Fruit fly (Drosophila melanogaster) whole organism, prepupa: ENCODE results near the gene CG9727.

Source experiments
- Blimp-1 ChIP-seq: fragments of 200-800 bp; sonication (Bioruptor generic); optimal IDR thresholded peaks from 3 replicates; lab custom pipeline; 2017; ENCODE audit warnings: missing biosample characterization, missing genetic modification characterization, mild to moderate bottlenecking, moderate library complexity, missing genetic modification reagents
- CG10631 ChIP-seq: fragments of 200-800 bp; sonication (Bioruptor generic); optimal IDR thresholded peaks from 2 replicates; lab custom pipeline; 2016; ENCODE audit warnings: missing biosample characterization, missing genetic modification characterization
- CG10669 ChIP-seq: fragments of 200-800 bp; sonication (Bioruptor generic); optimal IDR thresholded peaks from 3 replicates; lab custom pipeline; 2018; ENCODE audit warnings: missing biosample characterization, mild to moderate bottlenecking, missing genetic modification characterization, moderate library complexity
- CG11294 ChIP-seq: fragments of 200-800 bp; sonication (Bioruptor generic); IDR thresholded peaks from 2 replicates; pipeline ENCODE4 v1.3.6; 2022; ENCODE audit warnings: missing biosample characterization, missing genetic modification characterization
- CG11762 ChIP-seq: fragments of 200-800 bp; sonication (Bioruptor generic); optimal IDR thresholded peaks from 3 replicates; lab custom pipeline; 2016; ENCODE audit warnings: missing biosample characterization, missing genetic modification characterization; ENCODE audit not compliant: insufficient read depth
- CG11902 ChIP-seq: fragments of 200-800 bp; sonication (Bioruptor generic); optimal IDR thresholded peaks from 3 replicates; lab custom pipeline; 2016; ENCODE audit warnings: missing biosample characterization, missing genetic modification characterization
- CG15336 ChIP-seq: fragments of 200-800 bp; sonication (Bioruptor generic); IDR thresholded peaks from 2 replicates; pipeline ENCODE4 v1.3.6; 2022; ENCODE audit warnings: missing biosample characterization, missing genetic modification characterization
- CG16779 ChIP-seq: fragments of 200-800 bp; sonication (Bioruptor generic); optimal IDR thresholded peaks from 3 replicates; lab custom pipeline; 2017; ENCODE audit warnings: missing biosample characterization, mild to moderate bottlenecking, missing genetic modification characterization
- CG3032 ChIP-seq: fragments of 200-800 bp; optimal IDR thresholded peaks from 2 replicates; lab custom pipeline; 2019; ENCODE audit warnings: missing biosample characterization, mild to moderate bottlenecking, missing genetic modification characterization, moderate library complexity
- CG32006 ChIP-seq: fragments of 200-800 bp; sonication (Bioruptor generic); optimal IDR thresholded peaks from 3 replicates; lab custom pipeline; 2017; ENCODE audit warnings: missing biosample characterization, mild to moderate bottlenecking, missing genetic modification characterization
- CG3919 ChIP-seq: fragments of 200-800 bp; sonication (Bioruptor generic); optimal IDR thresholded peaks from 3 replicates; lab custom pipeline; 2016; ENCODE audit warnings: missing biosample characterization, missing genetic modification characterization
- CG6163 ChIP-seq: fragments of 200-800 bp; sonication (Bioruptor generic); IDR thresholded peaks from 3 replicates; pipeline ENCODE4 v1.3.6; 2022; ENCODE audit warnings: missing biosample characterization, missing genetic modification characterization
- CG6276 ChIP-seq: fragments of 200-800 bp; sonication (Bioruptor generic); optimal IDR thresholded peaks from 2 replicates; lab custom pipeline; 2017; ENCODE audit warnings: missing biosample characterization, mild to moderate bottlenecking, missing genetic modification characterization
- CG6792 ChIP-seq: fragments of 200-800 bp; sonication (Bioruptor generic); optimal IDR thresholded peaks from 3 replicates; lab custom pipeline; 2016; ENCODE audit warnings: missing biosample characterization, missing genetic modification characterization
- CG6808 ChIP-seq: fragments of 200-800 bp; sonication (Bioruptor generic); optimal IDR thresholded peaks from 3 replicates; lab custom pipeline; 2017; ENCODE audit warnings: missing biosample characterization, missing genetic modification characterization, mild to moderate bottlenecking, moderate library complexity, missing genetic modification reagents
- CG6854 ChIP-seq: fragments of 200-800 bp; sonication (Bioruptor generic); optimal IDR thresholded peaks from 2 replicates; lab custom pipeline; 2017; ENCODE audit warnings: missing biosample characterization, mild to moderate bottlenecking, missing genetic modification characterization
- CG7368 ChIP-seq: fragments of 200-800 bp; sonication (Bioruptor generic); optimal IDR thresholded peaks from 3 replicates; lab custom pipeline; 2016; ENCODE audit warnings: missing biosample characterization, missing genetic modification characterization
- CG8119 ChIP-seq: fragments of 200-800 bp; sonication (Bioruptor generic); IDR thresholded peaks from 3 replicates; pipeline ENCODE4 v1.3.6; 2022; ENCODE audit warnings: missing biosample characterization, missing genetic modification characterization
- CG8319 ChIP-seq: fragments of 200-800 bp; sonication (Bioruptor generic); optimal IDR thresholded peaks from 3 replicates; lab custom pipeline; 2016; ENCODE audit warnings: missing biosample characterization, missing genetic modification characterization
- CG8632 ChIP-seq: fragments of 200-800 bp; sonication (Bioruptor generic); optimal IDR thresholded peaks from 3 replicates; lab custom pipeline; 2016; ENCODE audit warnings: missing biosample characterization, missing genetic modification characterization
- Eip75B ChIP-seq: fragments of 200-800 bp; sonication (Bioruptor generic); optimal IDR thresholded peaks from 3 replicates; lab custom pipeline; 2016; ENCODE audit warnings: missing biosample characterization, missing genetic modification characterization
- Eip78C ChIP-seq: fragments of 200-800 bp; sonication (Bioruptor generic); peaks from one replicate; lab custom pipeline; 2016; ENCODE audit warnings: missing biosample characterization, missing genetic modification characterization
- Eip93F ChIP-seq: fragments of 200-800 bp; sonication (Bioruptor generic); optimal IDR thresholded peaks from 2 replicates; lab custom pipeline; 2016; ENCODE audit warnings: missing biosample characterization, mild to moderate bottlenecking, missing genetic modification characterization
- Ets21C ChIP-seq: fragments of 200-800 bp; sonication (Bioruptor generic); optimal IDR thresholded peaks from 3 replicates; lab custom pipeline; 2016; ENCODE audit warnings: missing biosample characterization, missing genetic modification characterization
- Gug ChIP-seq: fragments of 200-800 bp; sonication (Bioruptor generic); IDR thresholded peaks from 2 replicates; pipeline ENCODE4 v1.3.6; 2022; ENCODE audit warnings: missing biosample characterization, missing genetic modification characterization
- Hr4 ChIP-seq: fragments of 200-800 bp; sonication (Bioruptor generic); optimal IDR thresholded peaks from 3 replicates; lab custom pipeline; 2016; ENCODE audit warnings: missing biosample characterization, missing genetic modification characterization
- Lpt ChIP-seq: fragments of 200-800 bp; sonication (Bioruptor generic); optimal IDR thresholded peaks from 3 replicates; lab custom pipeline; 2016; ENCODE audit warnings: missing biosample characterization, missing genetic modification characterization
- Smox ChIP-seq: fragments of 200-800 bp; sonication (Bioruptor generic); optimal IDR thresholded peaks from 3 replicates; lab custom pipeline; 2016; ENCODE audit warnings: missing biosample characterization, missing genetic modification characterization
- Sox102F ChIP-seq: fragments of 200-800 bp; sonication (Bioruptor generic); optimal IDR thresholded peaks from 2 replicates; lab custom pipeline; 2016; ENCODE audit warnings: missing biosample characterization, mild to moderate bottlenecking, missing genetic modification characterization
- Sox14 ChIP-seq: fragments of 200-800 bp; sonication (Bioruptor generic); optimal IDR thresholded peaks from 3 replicates; lab custom pipeline; 2016; ENCODE audit warnings: missing biosample characterization, missing genetic modification characterization
- Sox15 ChIP-seq: fragments of 200-800 bp; sonication (Bioruptor generic); optimal IDR thresholded peaks from 3 replicates; lab custom pipeline; 2016; ENCODE audit warnings: missing biosample characterization, missing genetic modification characterization
- achi ChIP-seq: fragments of 200-800 bp; sonication (Bioruptor generic); optimal IDR thresholded peaks from 3 replicates; lab custom pipeline; 2016; ENCODE audit warnings: missing biosample characterization, missing genetic modification characterization
- eg ChIP-seq: fragments of 200-800 bp; sonication (Bioruptor generic); IDR thresholded peaks from 3 replicates; pipeline ENCODE4 v1.3.6; 2022; ENCODE audit warnings: missing biosample characterization, missing genetic modification characterization
- esn ChIP-seq: fragments of 200-800 bp; sonication (Bioruptor generic); optimal IDR thresholded peaks from 2 replicates; lab custom pipeline; 2016; ENCODE audit warnings: missing biosample characterization, mild to moderate bottlenecking, missing genetic modification characterization, moderate library complexity
- fd85E ChIP-seq: fragments of 200-800 bp; sonication (Bioruptor generic); optimal IDR thresholded peaks from 3 replicates; lab custom pipeline; 2016; ENCODE audit warnings: missing biosample characterization, missing genetic modification characterization
- net ChIP-seq: fragments of 200-800 bp; sonication (Bioruptor generic); optimal IDR thresholded peaks from 3 replicates; lab custom pipeline; 2016; ENCODE audit warnings: missing biosample characterization, missing genetic modification characterization
- pdm3 ChIP-seq: fragments of 200-800 bp; sonication (Bioruptor generic); optimal IDR thresholded peaks from 3 replicates; lab custom pipeline; 2016; ENCODE audit warnings: missing biosample characterization, missing genetic modification characterization
- salr ChIP-seq, 2 experiments: fragments of 200-800 bp; sonication (Bioruptor generic); optimal IDR thresholded peaks; 3 replicates each; lab custom pipeline; 2016 to 2018; ENCODE audit warnings: missing biosample characterization in 2 of 2, missing genetic modification characterization in 2 of 2, mild to moderate bottlenecking in 1 of 2
- spab ChIP-seq: fragments of 200-800 bp; sonication (Bioruptor generic); optimal IDR thresholded peaks from 2 replicates; lab custom pipeline; 2017; ENCODE audit warnings: missing biosample characterization, mild to moderate bottlenecking, missing genetic modification characterization, missing genetic modification reagents
- ss ChIP-seq, 2 experiments: fragments of 200-800 bp; sonication (Bioruptor generic); optimal IDR thresholded peaks; 2 replicates in 1 of 2; 3 replicates in 1 of 2; lab custom pipeline; 2017 to 2018; ENCODE audit warnings: mild to moderate bottlenecking in 2 of 2, missing biosample characterization in 2 of 2, missing genetic modification characterization in 2 of 2, moderate library complexity in 1 of 2
- svp ChIP-seq: fragments of 200-800 bp; sonication (Bioruptor generic); peaks from one replicate; lab custom pipeline; 2016; ENCODE audit warnings: missing biosample characterization, missing genetic modification characterization
- topi ChIP-seq: fragments of 200-800 bp; sonication (Bioruptor generic); optimal IDR thresholded peaks from 3 replicates; lab custom pipeline; 2016; ENCODE audit warnings: missing biosample characterization, missing genetic modification characterization
- vri ChIP-seq: fragments of 200-800 bp; sonication (Bioruptor generic); optimal IDR thresholded peaks from 3 replicates; lab custom pipeline; 2016; ENCODE audit warnings: missing biosample characterization, mild to moderate bottlenecking, missing genetic modification characterization

Gene CG9727

DNA sequence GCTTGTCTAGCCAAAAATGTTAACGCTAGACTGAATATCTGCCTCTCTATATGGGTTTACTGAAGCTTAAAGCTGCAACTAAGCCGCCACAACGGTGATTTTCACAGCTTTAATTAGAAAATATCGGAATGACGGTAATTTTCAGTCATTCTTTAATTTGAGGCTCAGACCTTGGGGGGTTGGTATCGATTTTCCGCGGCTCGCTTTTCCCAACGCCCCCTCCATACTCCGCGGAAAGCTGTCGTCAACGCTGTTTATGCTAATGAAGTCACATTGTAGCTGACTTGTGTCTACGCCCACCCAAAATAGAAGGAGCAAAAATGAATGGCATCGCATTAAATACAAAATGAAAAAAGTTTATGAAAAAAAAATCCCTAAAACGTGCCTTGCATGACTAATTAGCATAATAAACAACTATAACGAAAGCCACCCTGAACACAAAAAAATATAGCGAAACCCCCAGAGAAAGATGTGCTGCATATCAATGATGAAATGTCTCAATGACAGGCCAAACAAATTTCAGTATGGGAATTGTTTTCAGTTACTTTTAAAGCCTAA is 20.6 kb downstream of the CG9727 start:
- TF ChIP-seq Blimp-1: no peak
- TF ChIP-seq Sox15 (GFP tag; lab: Kevin White, UChicago): no peak
- TF ChIP-seq vri (GFP tag; lab: Kevin White, UChicago): no peak
- TF ChIP-seq Eip75B (GFP tag; lab: Kevin White, UChicago): no peak
- no peak for TF ChIP-seq esn (GFP tag; lab: Kevin White, UChicago)
- no peak for TF ChIP-seq CG10669 (GFP tag; lab: Kevin White, UChicago)
- TF ChIP-seq CG6792 (GFP tag; lab: Kevin White, UChicago): no peak
- TF ChIP-seq CG8632 (GFP tag; lab: Kevin White, UChicago): no peak

DNA sequence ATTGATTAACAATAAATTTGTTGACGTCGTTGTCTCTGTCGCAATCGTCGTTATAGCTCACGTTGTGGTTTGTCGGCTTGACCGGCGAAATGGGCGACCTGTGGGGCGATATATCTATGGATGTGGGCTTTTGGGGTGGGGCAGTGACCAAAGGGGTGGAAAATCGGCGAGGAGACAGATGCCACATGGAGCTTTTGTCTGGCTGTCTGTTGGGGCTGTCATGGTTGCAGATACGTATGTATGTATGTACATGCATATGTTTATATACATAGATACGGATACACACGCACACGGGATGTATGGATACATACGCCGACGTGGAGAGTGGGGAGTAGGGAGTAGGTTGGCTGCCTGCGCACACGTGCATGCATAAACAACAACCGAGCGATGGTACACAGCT is 21.3 kb downstream of the CG9727 start:
- no peak for TF ChIP-seq ss (GFP tag; optimal IDR thresholded peaks at IDR 0.05; lab: Kevin White, UChicago)
- TF ChIP-seq spab (GFP tag; lab: Kevin White, UChicago): no peak
- no peak for TF ChIP-seq Sox14 (GFP tag; lab: Kevin White, UChicago)
- no peak for TF ChIP-seq CG11294 (GFP tag; lab: Robert Waterston, UW)
- no peak for TF ChIP-seq CG10631
- 0 out of 3 replicates have a peak, but pooled peaks have one; percentile 36 for TF ChIP-seq CG6163 (GFP tag; lab: Robert Waterston, UW)

- TF ChIP-seq topi (no peak), Sox14 (GFP tag; lab: Kevin White, UChicago) (no peak), fd85E (no peak), CG6808 (no peak), CG15336 (GFP tag; lab: Robert Waterston, UW) (peak; percentile 74), Eip78C (no peak), CG32006 (GFP tag; lab: Kevin White, UChicago) (no peak), net (GFP tag; lab: Kevin White, UChicago) (no peak), spab (GFP tag; lab: Kevin White, UChicago) (no peak), CG7368 (GFP tag; lab: Kevin White, UChicago) (no peak), CG10669 (GFP tag; lab: Kevin White, UChicago) (no peak), CG8319 (GFP tag; lab: Kevin White, UChicago) (no peak), CG11762 (GFP tag; lab: Kevin White, UChicago) (no peak), CG6163 (GFP tag; lab: Robert Waterston, UW) (peak; percentile 41; the same call in 1 of the 3 replicates), CG3032 (no peak), Smox (GFP tag; lab: Kevin White, UChicago) (no peak), eg (GFP tag; lab: Robert Waterston, UW) (peak; percentile 64; the same call in 2 of the 3 replicates), pdm3 (no peak), Ets21C (no peak), CG6276 (GFP tag; lab: Kevin White, UChicago) (peak; percentile 10), CG16779 (tag; lab: Kevin White, UChicago) (no peak), vri (GFP tag; lab: Kevin White, UChicago) (no peak), salr (GFP tag; optimal IDR thresholded peaks at IDR 0.05; lab: Kevin White, UChicago) (no peak), CG8119 (GFP tag; lab: Robert Waterston, UW) (peak; percentile 70), svp (GFP tag; lab: Kevin White, UChicago) (no peak), CG10631 (no peak), achi (GFP tag; lab: Kevin White, UChicago) (peak; percentile 35), CG11902 (GFP tag; lab: Kevin White, UChicago) (no peak), CG8632 (GFP tag; lab: Kevin White, UChicago) (no peak), Eip93F (no peak), esn (GFP tag; lab: Kevin White, UChicago) (no peak), Lpt (GFP tag; lab: Kevin White, UChicago) (no peak), Hr4 (GFP tag; lab: Kevin White, UChicago) (no peak), CG6854 (GFP tag; lab: Kevin White, UChicago) (no peak), CG3919 (GFP tag; lab: Kevin White, UChicago) (no peak), Sox102F (GFP tag; lab: Kevin White, UChicago) (no peak), Gug (peak; percentile 43)
Measured at dm6 chr3R:6433885-6434284, 22.6 kb downstream of the CG9727 start.
